Fruit fly (Drosophila melanogaster) whole organism, prepupa: Measurements from ENCODE around the gene CG9626.
A peak's percentile ranks its signal among the peaks of the same experiment; 100 is the strongest.

Source experiments
- CG10669 ChIP-seq: fragments of 200-800 bp; sonication (Bioruptor generic); optimal IDR thresholded peaks from 3 replicates; lab custom pipeline; 2018; ENCODE audit warnings: missing biosample characterization, mild to moderate bottlenecking, missing genetic modification characterization, moderate library complexity
- CG31627 ChIP-seq: fragments of 200-800 bp; sonication (Bioruptor generic); optimal IDR thresholded peaks from 3 replicates; lab custom pipeline; 2016; ENCODE audit warnings: missing biosample characterization, missing genetic modification characterization
- CG32006 ChIP-seq: fragments of 200-800 bp; sonication (Bioruptor generic); optimal IDR thresholded peaks from 3 replicates; lab custom pipeline; 2017; ENCODE audit warnings: missing biosample characterization, mild to moderate bottlenecking, missing genetic modification characterization
- CG34406 ChIP-seq: fragments of 200-800 bp; sonication (Bioruptor generic); optimal IDR thresholded peaks from 3 replicates; lab custom pipeline; 2016; ENCODE audit warnings: missing biosample characterization, missing genetic modification characterization
- CG6163 ChIP-seq: fragments of 200-800 bp; sonication (Bioruptor generic); IDR thresholded peaks from 3 replicates; pipeline ENCODE4 v1.3.6; 2022; ENCODE audit warnings: missing biosample characterization, missing genetic modification characterization
- CG6276 ChIP-seq: fragments of 200-800 bp; sonication (Bioruptor generic); optimal IDR thresholded peaks from 2 replicates; lab custom pipeline; 2017; ENCODE audit warnings: missing biosample characterization, mild to moderate bottlenecking, missing genetic modification characterization
- CG6854 ChIP-seq: fragments of 200-800 bp; sonication (Bioruptor generic); optimal IDR thresholded peaks from 2 replicates; lab custom pipeline; 2017; ENCODE audit warnings: missing biosample characterization, mild to moderate bottlenecking, missing genetic modification characterization
- CG7368 ChIP-seq: fragments of 200-800 bp; sonication (Bioruptor generic); optimal IDR thresholded peaks from 3 replicates; lab custom pipeline; 2016; ENCODE audit warnings: missing biosample characterization, missing genetic modification characterization
- CG8119 ChIP-seq: fragments of 200-800 bp; sonication (Bioruptor generic); IDR thresholded peaks from 3 replicates; pipeline ENCODE4 v1.3.6; 2022; ENCODE audit warnings: missing biosample characterization, missing genetic modification characterization
- CG9139 ChIP-seq: fragments of 200-800 bp; sonication (Bioruptor generic); optimal IDR thresholded peaks from 3 replicates; lab custom pipeline; 2017; ENCODE audit warnings: missing biosample characterization, mild to moderate bottlenecking, missing genetic modification characterization
- Eip78C ChIP-seq: fragments of 200-800 bp; sonication (Bioruptor generic); peaks from one replicate; lab custom pipeline; 2016; ENCODE audit warnings: missing biosample characterization, missing genetic modification characterization
- Ets96B ChIP-seq: fragments of 200-800 bp; optimal IDR thresholded peaks from 2 replicates; lab custom pipeline; 2019; ENCODE audit warnings: missing biosample characterization, mild to moderate bottlenecking, missing genetic modification characterization, moderate library complexity
- Hr4 ChIP-seq: fragments of 200-800 bp; sonication (Bioruptor generic); optimal IDR thresholded peaks from 3 replicates; lab custom pipeline; 2016; ENCODE audit warnings: missing biosample characterization, missing genetic modification characterization
- Lpt ChIP-seq: fragments of 200-800 bp; sonication (Bioruptor generic); optimal IDR thresholded peaks from 3 replicates; lab custom pipeline; 2016; ENCODE audit warnings: missing biosample characterization, missing genetic modification characterization
- Met ChIP-seq: fragments of 200-800 bp; sonication (Bioruptor generic); optimal IDR thresholded peaks from 3 replicates; lab custom pipeline; 2016; ENCODE audit warnings: missing biosample characterization, missing genetic modification characterization
- Smox ChIP-seq: fragments of 200-800 bp; sonication (Bioruptor generic); optimal IDR thresholded peaks from 3 replicates; lab custom pipeline; 2016; ENCODE audit warnings: missing biosample characterization, missing genetic modification characterization
- Sox14 ChIP-seq: fragments of 200-800 bp; sonication (Bioruptor generic); optimal IDR thresholded peaks from 3 replicates; lab custom pipeline; 2016; ENCODE audit warnings: missing biosample characterization, missing genetic modification characterization
- achi ChIP-seq: fragments of 200-800 bp; sonication (Bioruptor generic); optimal IDR thresholded peaks from 3 replicates; lab custom pipeline; 2016; ENCODE audit warnings: missing biosample characterization, missing genetic modification characterization
- acj6 ChIP-seq: fragments of 200-800 bp; sonication (Bioruptor generic); optimal IDR thresholded peaks from 3 replicates; lab custom pipeline; 2016; ENCODE audit warnings: missing biosample characterization, missing genetic modification characterization
- cyc ChIP-seq: fragments of 200-800 bp; sonication (Bioruptor generic); optimal IDR thresholded peaks from 3 replicates; lab custom pipeline; 2016; ENCODE audit warnings: missing biosample characterization, missing genetic modification characterization
- dac ChIP-seq: fragments of 200-800 bp; sonication (Bioruptor generic); optimal IDR thresholded peaks from 2 replicates; lab custom pipeline; 2017; ENCODE audit warnings: missing biosample characterization, mild to moderate bottlenecking, missing genetic modification characterization
- eg ChIP-seq: fragments of 200-800 bp; sonication (Bioruptor generic); IDR thresholded peaks from 3 replicates; pipeline ENCODE4 v1.3.6; 2022; ENCODE audit warnings: missing biosample characterization, missing genetic modification characterization
- fd59A ChIP-seq: fragments of 200-800 bp; sonication (Bioruptor generic); optimal IDR thresholded peaks from 2 replicates; lab custom pipeline; 2017; ENCODE audit warnings: missing biosample characterization, mild to moderate bottlenecking, missing genetic modification characterization, missing genetic modification reagents
- fd85E ChIP-seq: fragments of 200-800 bp; sonication (Bioruptor generic); optimal IDR thresholded peaks from 3 replicates; lab custom pipeline; 2016; ENCODE audit warnings: missing biosample characterization, missing genetic modification characterization
- fkh ChIP-seq: fragments of 200-800 bp; sonication (Bioruptor generic); optimal IDR thresholded peaks from 3 replicates; lab custom pipeline; 2017; ENCODE audit warnings: missing biosample characterization, mild to moderate bottlenecking, missing genetic modification characterization, moderate library complexity
- pdm3 ChIP-seq: fragments of 200-800 bp; sonication (Bioruptor generic); optimal IDR thresholded peaks from 3 replicates; lab custom pipeline; 2016; ENCODE audit warnings: missing biosample characterization, missing genetic modification characterization
- salr ChIP-seq, 2 experiments: fragments of 200-800 bp; sonication (Bioruptor generic); optimal IDR thresholded peaks; 3 replicates each; lab custom pipeline; 2016 to 2018; ENCODE audit warnings: missing biosample characterization in 2 of 2, missing genetic modification characterization in 2 of 2, mild to moderate bottlenecking in 1 of 2
- topi ChIP-seq: fragments of 200-800 bp; sonication (Bioruptor generic); optimal IDR thresholded peaks from 3 replicates; lab custom pipeline; 2016; ENCODE audit warnings: missing biosample characterization, missing genetic modification characterization
- vri ChIP-seq: fragments of 200-800 bp; sonication (Bioruptor generic); optimal IDR thresholded peaks from 3 replicates; lab custom pipeline; 2016; ENCODE audit warnings: missing biosample characterization, mild to moderate bottlenecking, missing genetic modification characterization

Gene CG9626

DNA sequence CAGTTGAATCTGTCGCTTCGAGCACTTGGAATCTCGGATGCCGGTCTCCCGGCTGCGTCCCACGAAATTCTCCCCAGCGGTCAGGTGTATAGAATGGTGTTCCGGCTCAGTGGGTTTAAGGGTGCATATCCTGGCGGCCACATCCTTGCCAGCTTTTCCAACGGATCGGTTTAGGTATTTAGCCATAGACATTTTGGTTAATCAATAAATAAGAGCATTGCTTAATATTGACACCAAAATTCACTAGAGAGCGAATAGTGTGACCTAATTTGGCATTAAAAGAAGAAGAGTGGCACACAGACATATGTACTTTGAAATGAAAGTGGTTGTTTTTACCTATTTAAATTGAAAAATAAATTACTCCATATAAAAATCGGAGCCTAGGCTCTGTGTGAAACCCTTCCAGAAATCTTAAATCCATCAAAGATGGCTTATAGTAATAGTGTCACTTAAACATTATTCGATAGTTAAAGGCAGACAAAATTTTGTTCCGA is 42.5 kb upstream of the CG9626 start, which contains the start of the genes PNKP and COX7AL:
Gene PNKP, minus strand, starts transcription at position 266 of the 494 bp plus-strand sequence.
Gene COX7AL, plus strand, starts transcription at position 419 of the 494 bp plus-strand sequence.
- TF ChIP-seq CG6276 (GFP tag; lab: Kevin White, UChicago) (no peak), dac (GFP tag; lab: Kevin White, UChicago) (no peak), fkh (GFP tag; lab: Kevin White, UChicago) (peak; percentile 38), achi (no peak), eg (GFP tag; lab: Robert Waterston, UW) (no peak), topi (no peak), Met (GFP tag; lab: Kevin White, UChicago) (no peak)

DNA sequence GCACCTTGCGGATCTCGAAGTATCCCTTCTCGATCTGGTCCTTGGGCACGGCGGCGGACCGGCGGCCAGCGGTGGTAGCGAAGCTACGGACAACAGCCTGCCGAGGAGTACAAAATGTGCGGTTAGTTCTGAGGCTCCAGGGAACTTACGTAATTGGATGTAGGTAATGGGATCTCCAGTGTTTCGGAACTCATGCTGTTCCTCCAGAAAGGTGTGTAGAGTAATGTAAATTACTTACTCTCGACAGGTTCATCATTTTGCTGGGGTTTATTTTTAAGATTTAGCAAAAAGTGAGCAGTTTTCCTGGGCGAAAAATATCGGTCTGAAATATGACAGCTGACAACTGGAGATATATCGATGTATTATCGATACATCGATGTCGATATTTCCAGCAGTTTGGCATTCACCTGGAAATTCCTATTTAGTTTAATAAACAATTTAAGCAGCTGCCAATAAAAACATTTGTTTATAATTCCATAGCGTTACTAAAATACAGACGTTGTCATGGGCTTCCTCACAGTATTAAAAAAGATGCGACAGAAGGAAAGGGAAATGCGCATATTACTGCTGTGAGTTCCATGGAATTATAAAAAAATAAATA is 40.0 kb upstream of the CG9626 start, which contains the start of the genes COX7A and Arl2:
Gene COX7A, minus strand, starts transcription at position 369 of the 601 bp plus-strand sequence.
Gene Arl2, plus strand, starts transcription at position 426 of the 601 bp plus-strand sequence.
- TF ChIP-seq CG31627 (no peak), Ets96B (tag; lab: Kevin White, UChicago) (no peak), Smox (GFP tag; lab: Kevin White, UChicago) (no peak), acj6 (no peak), pdm3 (GFP tag; lab: Kevin White, UChicago) (no peak), CG9139 (GFP tag; lab: Kevin White, UChicago) (no peak), CG32006 (GFP tag; lab: Kevin White, UChicago) (no peak), vri (no peak), CG7368 (GFP tag; lab: Kevin White, UChicago) (no peak), Lpt (GFP tag; lab: Kevin White, UChicago) (no peak), eg (GFP tag; lab: Robert Waterston, UW) (no peak), fkh (GFP tag; lab: Kevin White, UChicago) (peak; percentile 8), CG6163 (no peak), achi (peak; percentile 99), fd59A (GFP tag; lab: Kevin White, UChicago) (no peak), Eip78C (GFP tag; lab: Kevin White, UChicago) (peak; percentile 37), cyc (GFP tag; lab: Kevin White, UChicago) (no peak)

dm6 chr3R:8336012-8336567 is 35.3 kb upstream of the CG9626 start:
- peak; percentile 11 for TF ChIP-seq Eip78C (GFP tag; lab: Kevin White, UChicago)
- no peak for TF ChIP-seq CG34406 (GFP tag; lab: Kevin White, UChicago)
- no peak for TF ChIP-seq fd85E (GFP tag; lab: Kevin White, UChicago)
- TF ChIP-seq Lpt (GFP tag; lab: Kevin White, UChicago): no peak
- TF ChIP-seq Sox14 (GFP tag; lab: Kevin White, UChicago): no peak
- no peak for TF ChIP-seq Hr4 (GFP tag; lab: Kevin White, UChicago)

DNA sequence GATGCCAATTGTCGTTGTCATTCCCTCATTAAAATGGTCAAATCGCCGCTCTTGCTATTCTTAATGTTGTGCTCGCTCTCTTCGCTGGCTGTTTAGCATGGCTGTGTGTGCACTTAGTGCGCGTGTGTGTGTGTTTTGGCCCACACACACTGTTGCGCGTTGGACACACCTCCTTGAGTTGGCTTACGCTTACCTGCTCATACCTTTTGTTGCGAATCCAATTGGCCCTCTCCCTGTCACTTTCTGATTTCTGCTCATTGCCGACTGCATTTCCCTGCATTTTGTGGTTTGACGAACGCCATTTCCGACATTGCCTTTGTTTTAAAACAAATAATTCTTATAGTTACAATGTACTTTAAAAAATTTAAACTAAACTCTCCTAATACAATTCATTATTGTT is 34.2 kb upstream of the CG9626 start:
- peak; percentile 8 for TF ChIP-seq Eip78C (GFP tag; lab: Kevin White, UChicago)
- no peak for TF ChIP-seq Sox14 (GFP tag; lab: Kevin White, UChicago)

dm6 chr3R:8334471-8334783 is 33.6 kb upstream of the CG9626 start:
- TF ChIP-seq Smox (GFP tag; lab: Kevin White, UChicago) (no peak), CG6854 (GFP tag; lab: Kevin White, UChicago) (no peak), CG10669 (no peak), CG8119 (GFP tag; lab: Robert Waterston, UW) (no peak), salr (GFP tag; optimal IDR thresholded peaks at IDR 0.05; lab: Kevin White, UChicago) (no peak)
